Worm (Caenorhabditis elegans) whole organism, late embryonic: ENCODE measurements around the gene srt-22.

Experiments
- C08G9.2 ChIP-seq: sonication (generic microtip); optimal IDR thresholded peaks from 2 replicates; lab custom pipeline; 2016; ENCODE audit warnings: mild to moderate bottlenecking, missing genetic modification characterization, moderate library complexity, missing compliant biosample characterization
- ama-1 ChIP-seq: fragments of 150-350 bp; optimal IDR thresholded peaks from 2 replicates; lab custom pipeline; 2014
- eyg-1 ChIP-seq: sonication (generic microtip); optimal IDR thresholded peaks from 2 replicates; lab custom pipeline; 2016; ENCODE audit warnings: missing genotype, missing genetic modification characterization, missing compliant biosample characterization
- hlh-15 ChIP-seq: sonication (generic microtip); optimal IDR thresholded peaks from 2 replicates; lab custom pipeline; 2016; ENCODE audit warnings: missing genetic modification characterization, missing compliant biosample characterization
- madf-2 ChIP-seq: sonication (generic microtip); optimal IDR thresholded peaks from 2 replicates; lab custom pipeline; 2017; ENCODE audit warnings: missing genetic modification characterization, missing compliant biosample characterization
- unc-86 ChIP-seq: sonication (generic microtip); optimal IDR thresholded peaks from 2 replicates; lab custom pipeline; 2016; ENCODE audit warnings: missing genetic modification characterization, missing compliant biosample characterization

DNA sequence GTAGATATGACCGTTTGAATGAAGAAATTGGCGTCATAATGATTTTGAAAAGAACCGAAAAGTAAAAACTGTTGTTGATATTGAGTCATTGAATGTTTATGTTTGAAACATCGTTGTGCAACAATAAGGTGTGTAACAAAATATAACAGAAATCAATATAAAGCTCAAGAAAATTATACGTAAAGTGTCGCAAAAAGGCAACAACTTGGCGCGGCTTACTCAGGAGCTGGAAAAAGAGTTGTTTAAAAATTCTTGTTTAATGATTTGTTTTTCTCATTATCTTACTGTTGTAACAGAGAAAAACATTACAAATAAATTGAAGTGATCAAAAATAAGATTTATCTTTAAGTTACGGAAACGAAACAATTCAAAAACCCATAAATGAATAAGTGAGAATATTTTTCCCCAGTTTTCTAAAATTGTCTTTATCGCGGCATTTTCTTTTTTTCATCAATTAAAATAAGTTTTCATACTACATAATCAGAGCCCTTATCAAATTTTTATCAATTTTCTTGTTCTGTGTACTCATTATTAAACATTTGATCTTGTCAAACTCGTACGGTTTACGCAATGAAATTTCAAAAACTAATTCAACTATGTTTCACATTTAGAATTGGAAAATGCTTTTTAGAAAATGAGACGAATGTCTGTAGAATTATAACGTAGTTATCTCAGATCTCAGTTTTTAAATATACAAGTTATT, 12.2 kb upstream of the srt-22 start, which contains the start of gene ZK1037.6:
- no peak for TF ChIP-seq unc-86 (tag; lab: Kevin White, UChicago)
- no peak for TF ChIP-seq madf-2 (tag; lab: Kevin White, UChicago)
- TF ChIP-seq hlh-15 (tag; lab: Kevin White, UChicago), result no peak
- no peak for TF ChIP-seq ama-1 (lab: Kevin White, UChicago)
- no peak for TF ChIP-seq C08G9.2 (tag; lab: Kevin White, UChicago)
- no peak for TF ChIP-seq eyg-1 (tag; lab: Kevin White, UChicago)
